Fruit fly (Drosophila melanogaster) whole organism, prepupa: Measurements from ENCODE around the gene SmD2.

Experiments used
- Blimp-1 ChIP-seq: fragments of 200-800 bp; sonication (Bioruptor generic); optimal IDR thresholded peaks from 3 replicates; lab custom pipeline; 2017; ENCODE audit warnings: missing biosample characterization, missing genetic modification characterization, mild to moderate bottlenecking, moderate library complexity, missing genetic modification reagents
- CG10631 ChIP-seq: fragments of 200-800 bp; sonication (Bioruptor generic); optimal IDR thresholded peaks from 2 replicates; lab custom pipeline; 2016; ENCODE audit warnings: missing biosample characterization, missing genetic modification characterization
- CG10669 ChIP-seq: fragments of 200-800 bp; sonication (Bioruptor generic); optimal IDR thresholded peaks from 3 replicates; lab custom pipeline; 2018; ENCODE audit warnings: missing biosample characterization, mild to moderate bottlenecking, missing genetic modification characterization, moderate library complexity
- CG11762 ChIP-seq: fragments of 200-800 bp; sonication (Bioruptor generic); optimal IDR thresholded peaks from 3 replicates; lab custom pipeline; 2016; ENCODE audit warnings: missing biosample characterization, missing genetic modification characterization; ENCODE audit not compliant: insufficient read depth
- CG15336 ChIP-seq: fragments of 200-800 bp; sonication (Bioruptor generic); IDR thresholded peaks from 2 replicates; pipeline ENCODE4 v1.3.6; 2022; ENCODE audit warnings: missing biosample characterization, missing genetic modification characterization
- CG16779 ChIP-seq: fragments of 200-800 bp; sonication (Bioruptor generic); optimal IDR thresholded peaks from 3 replicates; lab custom pipeline; 2017; ENCODE audit warnings: missing biosample characterization, mild to moderate bottlenecking, missing genetic modification characterization
- CG3032 ChIP-seq: fragments of 200-800 bp; optimal IDR thresholded peaks from 2 replicates; lab custom pipeline; 2019; ENCODE audit warnings: missing biosample characterization, mild to moderate bottlenecking, missing genetic modification characterization, moderate library complexity
- CG6792 ChIP-seq: fragments of 200-800 bp; sonication (Bioruptor generic); optimal IDR thresholded peaks from 3 replicates; lab custom pipeline; 2016; ENCODE audit warnings: missing biosample characterization, missing genetic modification characterization
- CG6808 ChIP-seq: fragments of 200-800 bp; sonication (Bioruptor generic); optimal IDR thresholded peaks from 3 replicates; lab custom pipeline; 2017; ENCODE audit warnings: missing biosample characterization, missing genetic modification characterization, mild to moderate bottlenecking, moderate library complexity, missing genetic modification reagents
- CG7368 ChIP-seq: fragments of 200-800 bp; sonication (Bioruptor generic); optimal IDR thresholded peaks from 3 replicates; lab custom pipeline; 2016; ENCODE audit warnings: missing biosample characterization, missing genetic modification characterization
- CG8119 ChIP-seq: fragments of 200-800 bp; sonication (Bioruptor generic); IDR thresholded peaks from 3 replicates; pipeline ENCODE4 v1.3.6; 2022; ENCODE audit warnings: missing biosample characterization, missing genetic modification characterization
- CG8632 ChIP-seq: fragments of 200-800 bp; sonication (Bioruptor generic); optimal IDR thresholded peaks from 3 replicates; lab custom pipeline; 2016; ENCODE audit warnings: missing biosample characterization, missing genetic modification characterization
- CG9139 ChIP-seq: fragments of 200-800 bp; sonication (Bioruptor generic); optimal IDR thresholded peaks from 3 replicates; lab custom pipeline; 2017; ENCODE audit warnings: missing biosample characterization, mild to moderate bottlenecking, missing genetic modification characterization
- Eip75B ChIP-seq: fragments of 200-800 bp; sonication (Bioruptor generic); optimal IDR thresholded peaks from 3 replicates; lab custom pipeline; 2016; ENCODE audit warnings: missing biosample characterization, missing genetic modification characterization
- Eip78C ChIP-seq: fragments of 200-800 bp; sonication (Bioruptor generic); peaks from one replicate; lab custom pipeline; 2016; ENCODE audit warnings: missing biosample characterization, missing genetic modification characterization
- Ets21C ChIP-seq: fragments of 200-800 bp; sonication (Bioruptor generic); optimal IDR thresholded peaks from 3 replicates; lab custom pipeline; 2016; ENCODE audit warnings: missing biosample characterization, missing genetic modification characterization
- Gug ChIP-seq: fragments of 200-800 bp; sonication (Bioruptor generic); IDR thresholded peaks from 2 replicates; pipeline ENCODE4 v1.3.6; 2022; ENCODE audit warnings: missing biosample characterization, missing genetic modification characterization
- Hr38 ChIP-seq: sonication (Bioruptor generic); optimal IDR thresholded peaks from 2 replicates; lab custom pipeline; 2016; ENCODE audit warnings: missing biosample characterization, missing genetic modification characterization
- Hr39 ChIP-seq: fragments of 200-800 bp; sonication (Bioruptor generic); optimal IDR thresholded peaks from 2 replicates; lab custom pipeline; 2016; ENCODE audit warnings: missing biosample characterization, missing genetic modification characterization
- Hr4 ChIP-seq: fragments of 200-800 bp; sonication (Bioruptor generic); optimal IDR thresholded peaks from 3 replicates; lab custom pipeline; 2016; ENCODE audit warnings: missing biosample characterization, missing genetic modification characterization
- OdsH ChIP-seq: fragments of 200-800 bp; sonication (Bioruptor generic); optimal IDR thresholded peaks from 3 replicates; lab custom pipeline; 2016; ENCODE audit warnings: missing biosample characterization, missing genetic modification characterization
- achi ChIP-seq: fragments of 200-800 bp; sonication (Bioruptor generic); optimal IDR thresholded peaks from 3 replicates; lab custom pipeline; 2016; ENCODE audit warnings: missing biosample characterization, missing genetic modification characterization
- acj6 ChIP-seq: fragments of 200-800 bp; sonication (Bioruptor generic); optimal IDR thresholded peaks from 3 replicates; lab custom pipeline; 2016; ENCODE audit warnings: missing biosample characterization, missing genetic modification characterization
- cyc ChIP-seq: fragments of 200-800 bp; sonication (Bioruptor generic); optimal IDR thresholded peaks from 3 replicates; lab custom pipeline; 2016; ENCODE audit warnings: missing biosample characterization, missing genetic modification characterization
- dac ChIP-seq: fragments of 200-800 bp; sonication (Bioruptor generic); optimal IDR thresholded peaks from 2 replicates; lab custom pipeline; 2017; ENCODE audit warnings: missing biosample characterization, mild to moderate bottlenecking, missing genetic modification characterization
- dsx ChIP-seq: fragments of 200-800 bp; optimal IDR thresholded peaks from 3 replicates; lab custom pipeline; 2019; ENCODE audit warnings: missing biosample characterization, mild to moderate bottlenecking, missing genetic modification characterization, moderate library complexity; ENCODE audit not compliant: poor library complexity, severe bottlenecking
- eg ChIP-seq: fragments of 200-800 bp; sonication (Bioruptor generic); IDR thresholded peaks from 3 replicates; pipeline ENCODE4 v1.3.6; 2022; ENCODE audit warnings: missing biosample characterization, missing genetic modification characterization
- fd59A ChIP-seq: fragments of 200-800 bp; sonication (Bioruptor generic); optimal IDR thresholded peaks from 2 replicates; lab custom pipeline; 2017; ENCODE audit warnings: missing biosample characterization, mild to moderate bottlenecking, missing genetic modification characterization, missing genetic modification reagents
- fd85E ChIP-seq: fragments of 200-800 bp; sonication (Bioruptor generic); optimal IDR thresholded peaks from 3 replicates; lab custom pipeline; 2016; ENCODE audit warnings: missing biosample characterization, missing genetic modification characterization
- fkh ChIP-seq: fragments of 200-800 bp; sonication (Bioruptor generic); optimal IDR thresholded peaks from 3 replicates; lab custom pipeline; 2017; ENCODE audit warnings: missing biosample characterization, mild to moderate bottlenecking, missing genetic modification characterization, moderate library complexity
- lz ChIP-seq: fragments of 200-800 bp; sonication (Bioruptor generic); optimal IDR thresholded peaks from 3 replicates; lab custom pipeline; 2016; ENCODE audit warnings: missing biosample characterization, missing genetic modification characterization
- salr ChIP-seq, 2 experiments: fragments of 200-800 bp; sonication (Bioruptor generic); optimal IDR thresholded peaks; 3 replicates each; lab custom pipeline; 2016 to 2018; ENCODE audit warnings: missing biosample characterization in 2 of 2, missing genetic modification characterization in 2 of 2, mild to moderate bottlenecking in 1 of 2
- ss ChIP-seq, 2 experiments: fragments of 200-800 bp; sonication (Bioruptor generic); optimal IDR thresholded peaks; 2 replicates in 1 of 2; 3 replicates in 1 of 2; lab custom pipeline; 2017 to 2018; ENCODE audit warnings: mild to moderate bottlenecking in 2 of 2, missing biosample characterization in 2 of 2, missing genetic modification characterization in 2 of 2, moderate library complexity in 1 of 2
- topi ChIP-seq: fragments of 200-800 bp; sonication (Bioruptor generic); optimal IDR thresholded peaks from 3 replicates; lab custom pipeline; 2016; ENCODE audit warnings: missing biosample characterization, missing genetic modification characterization

The SmD2 gene

dm6 chr3R:6343396-6344239 is 2.1 kb downstream of the SmD2 start, which contains the start of gene CG17919 (continued):
- TF ChIP-seq Hr4 (GFP tag; lab: Kevin White, UChicago) (peak; percentile 19), CG6792 (GFP tag; lab: Kevin White, UChicago) (peak; percentile 22), ss (GFP tag; optimal IDR thresholded peaks at IDR 0.05; lab: Kevin White, UChicago) (no peak), acj6 (peak; percentile 52), Blimp-1 (no peak), CG8119 (peak; percentile 61), CG6808 (GFP tag; lab: Kevin White, UChicago) (peak; percentile 53), lz (GFP tag; lab: Kevin White, UChicago) (peak; percentile 14), CG3032 (peak; percentile 37), CG9139 (GFP tag; lab: Kevin White, UChicago) (no peak), Eip75B (GFP tag; lab: Kevin White, UChicago) (no peak), topi (peak; percentile 35), CG15336 (GFP tag; lab: Robert Waterston, UW) (peak; percentile 53), Ets21C (GFP tag; lab: Kevin White, UChicago) (no peak), fkh (no peak), CG11762 (no peak), fd85E (GFP tag; lab: Kevin White, UChicago) (no peak), eg (GFP tag; lab: Robert Waterston, UW) (0 out of 3 replicates have a peak, but pooled peaks have one; percentile 14), CG7368 (peak; percentile 32), Gug (GFP tag; lab: Robert Waterston, UW) (no peak), dsx (GFP tag; lab: Kevin White, UChicago) (peak; percentile 13), dac (no peak), CG10631 (GFP tag; lab: Kevin White, UChicago) (peak; percentile 39), Eip78C (GFP tag; lab: Kevin White, UChicago) (peak; percentile 60)

- TF ChIP-seq Hr38 (GFP tag; lab: Kevin White, UChicago) (no peak), Hr4 (GFP tag; lab: Kevin White, UChicago) (no peak), fd59A (GFP tag; lab: Kevin White, UChicago) (no peak)
Measured at dm6 chr3R:6342702-6343101, 3.0 kb downstream of the SmD2 start, which contains the start of gene CG10298. Gene CG10298, plus strand, starts transcription at chr3R:6343002.

dm6 chr3R:6341668-6342067 is 4.0 kb downstream of the SmD2 start, which contains the start of gene CG17917:
Gene CG17917, plus strand, starts transcription at chr3R:6341968.
- TF ChIP-seq CG10669 (GFP tag; lab: Kevin White, UChicago) (no peak), CG8632 (GFP tag; lab: Kevin White, UChicago) (no peak)

dm6 chr3R:6339795-6340194 is 5.9 kb downstream of the SmD2 start, which contains the start of gene Osi20:
Gene Osi20, plus strand, starts transcription at chr3R:6340095.
- TF ChIP-seq Hr4 (GFP tag; lab: Kevin White, UChicago) (no peak), Hr39 (GFP tag; lab: Kevin White, UChicago) (no peak), Gug (GFP tag; lab: Robert Waterston, UW) (no peak), CG16779 (tag; lab: Kevin White, UChicago) (no peak), eg (GFP tag; lab: Robert Waterston, UW) (no peak), CG7368 (no peak), lz (GFP tag; lab: Kevin White, UChicago) (no peak), achi (GFP tag; lab: Kevin White, UChicago) (no peak), fd85E (GFP tag; lab: Kevin White, UChicago) (no peak), cyc (GFP tag; lab: Kevin White, UChicago) (no peak), Blimp-1 (no peak), OdsH (no peak), CG10631 (GFP tag; lab: Kevin White, UChicago) (no peak), salr (GFP tag; optimal IDR thresholded peaks at IDR 0.05; lab: Kevin White, UChicago) (no peak)
